Fruit fly (Drosophila melanogaster) whole organism, embryonic: Measurements from ENCODE around the gene CG32450.
A peak's percentile ranks its signal among the peaks of the same experiment; 100 is the strongest.

Experiments used
- CG10147 ChIP-seq: fragments of 200-800 bp; sonication (Bioruptor generic); optimal IDR thresholded peaks from 2 replicates; lab custom pipeline; 2019; ENCODE audit warnings: missing biosample characterization, mild to moderate bottlenecking, missing genetic modification characterization, moderate library complexity
- CG10462 ChIP-seq: fragments of 200-800 bp; sonication (Bioruptor generic); optimal IDR thresholded peaks from 2 replicates; lab custom pipeline; 2016; ENCODE audit warnings: missing biosample characterization, missing genetic modification characterization
- CG11504 ChIP-seq: fragments of 200-800 bp; sonication (Bioruptor generic); optimal IDR thresholded peaks from 3 replicates; lab custom pipeline; 2019; ENCODE audit warnings: missing biosample characterization, mild to moderate bottlenecking, missing genetic modification characterization, moderate library complexity
- CG12155 ChIP-seq: fragments of 200-800 bp; sonication (Bioruptor generic); optimal IDR thresholded peaks from 3 replicates; lab custom pipeline; 2016; ENCODE audit warnings: missing biosample characterization, missing genetic modification characterization
- CG13123 ChIP-seq: fragments of 200-800 bp; sonication (Bioruptor generic); optimal IDR thresholded peaks from 2 replicates; lab custom pipeline; 2016; ENCODE audit warnings: missing biosample characterization, missing genetic modification characterization
- CG13296 ChIP-seq: fragments of 200-800 bp; sonication (Bioruptor generic); optimal IDR thresholded peaks from 3 replicates; lab custom pipeline; 2018; ENCODE audit warnings: missing biosample characterization, mild to moderate bottlenecking, missing genetic modification characterization
- CG13775 ChIP-seq: fragments of 200-800 bp; sonication (Bioruptor generic); optimal IDR thresholded peaks from 3 replicates; lab custom pipeline; 2017; ENCODE audit warnings: missing biosample characterization, mild to moderate bottlenecking, missing genetic modification characterization
- CG15601 ChIP-seq: fragments of 200-800 bp; sonication (Bioruptor generic); optimal IDR thresholded peaks from 3 replicates; lab custom pipeline; 2019; ENCODE audit warnings: missing biosample characterization, mild to moderate bottlenecking, missing genetic modification characterization, moderate library complexity
- CG17385 ChIP-seq: fragments of 200-800 bp; sonication (Bioruptor generic); optimal IDR thresholded peaks from 3 replicates; lab custom pipeline; 2018; ENCODE audit warnings: missing biosample characterization, mild to moderate bottlenecking, missing genetic modification characterization
- CG1832 ChIP-seq: fragments of 200-800 bp; sonication (Bioruptor generic); optimal IDR thresholded peaks from 2 replicates; lab custom pipeline; 2017; ENCODE audit warnings: missing biosample characterization, mild to moderate bottlenecking, missing genetic modification characterization, inconsistent platforms
- CG2202 ChIP-seq: fragments of 200-800 bp; sonication (Bioruptor generic); optimal IDR thresholded peaks from 2 replicates; lab custom pipeline; 2018; ENCODE audit warnings: missing biosample characterization, mild to moderate bottlenecking, missing genetic modification characterization
- CG2712 ChIP-seq: fragments of 200-800 bp; optimal IDR thresholded peaks from 3 replicates; lab custom pipeline; 2019; ENCODE audit warnings: missing biosample characterization, mild to moderate bottlenecking, missing genetic modification characterization, moderate library complexity
- CG6272 ChIP-seq: fragments of 200-800 bp; sonication (Bioruptor generic); IDR thresholded peaks from 2 replicates; pipeline ENCODE4 v1.3.6; 2022; ENCODE audit warnings: missing biosample characterization, missing genetic modification characterization
- CG6654 ChIP-seq: fragments of 200-800 bp; sonication (Bioruptor generic); optimal IDR thresholded peaks from 2 replicates; lab custom pipeline; 2017; ENCODE audit warnings: missing biosample characterization, mild to moderate bottlenecking, missing genetic modification characterization
- CG7271 ChIP-seq: fragments of 200-800 bp; sonication (Bioruptor generic); optimal IDR thresholded peaks from 2 replicates; lab custom pipeline; 2018; ENCODE audit warnings: missing biosample characterization, mild to moderate bottlenecking, missing genetic modification characterization, moderate library complexity
- CG7556 ChIP-seq: fragments of 200-800 bp; sonication (Bioruptor generic); optimal IDR thresholded peaks from 2 replicates; lab custom pipeline; 2017; ENCODE audit warnings: missing biosample characterization, mild to moderate bottlenecking, missing genetic modification characterization
- CG7745 ChIP-seq: fragments of 200-800 bp; sonication (Bioruptor generic); optimal IDR thresholded peaks from 2 replicates; lab custom pipeline; 2018; ENCODE audit warnings: missing biosample characterization, mild to moderate bottlenecking, missing genetic modification characterization, moderate library complexity
- CG8290 ChIP-seq, 3 experiments: fragments of 200-800 bp; sonication (Bioruptor generic); optimal IDR thresholded peaks; 2 replicates each; lab custom pipeline; 2016 to 2019; ENCODE audit warnings: missing biosample characterization in 3 of 3, missing genetic modification characterization in 3 of 3, mild to moderate bottlenecking in 2 of 3, moderate library complexity in 1 of 3
- CG8388 ChIP-seq: fragments of 200-800 bp; sonication (Bioruptor generic); optimal IDR thresholded peaks from 2 replicates; lab custom pipeline; 2019; ENCODE audit warnings: missing biosample characterization, mild to moderate bottlenecking, missing genetic modification characterization, moderate library complexity
- CG8478 ChIP-seq: fragments of >200 bp; optimal IDR thresholded peaks from 2 replicates; lab custom pipeline; 2018
- CG8765 ChIP-seq: fragments of 200-800 bp; sonication (Bioruptor generic); IDR thresholded peaks from 2 replicates; pipeline ENCODE4 v1.3.6; 2022; ENCODE audit warnings: missing biosample characterization, missing genetic modification characterization
- CG9817 ChIP-seq: fragments of 200-800 bp; sonication (Bioruptor generic); optimal IDR thresholded peaks from 2 replicates; lab custom pipeline; 2018; ENCODE audit warnings: missing biosample characterization, mild to moderate bottlenecking, missing genetic modification characterization, moderate library complexity
- CHES-1-like ChIP-seq: fragments of 200-800 bp; sonication (Bioruptor generic); optimal IDR thresholded peaks from 2 replicates; lab custom pipeline; 2016; ENCODE audit warnings: missing biosample characterization, missing genetic modification characterization
- D ChIP-seq, 2 experiments: fragments of 200-800 bp in 1 of 2; fragments of >200 bp in 1 of 2; sonication (Bioruptor generic) in 1 of 2; optimal IDR thresholded peaks; 2 replicates in 1 of 2; 3 replicates in 1 of 2; lab custom pipeline; 2017; ENCODE audit warnings: mild to moderate bottlenecking in 1 of 2, missing biosample characterization in 1 of 2, missing genetic modification characterization in 1 of 2, missing genetic modification reagents in 1 of 2
- HLHmδ ChIP-seq: fragments of 200-800 bp; sonication (Bioruptor generic); optimal IDR thresholded peaks from 2 replicates; lab custom pipeline; 2018; ENCODE audit warnings: missing biosample characterization, mild to moderate bottlenecking, missing genetic modification characterization, moderate library complexity
- MTF-1 ChIP-seq: fragments of 200-800 bp; sonication (Bioruptor generic); optimal IDR thresholded peaks from 2 replicates; lab custom pipeline; 2018; ENCODE audit warnings: missing biosample characterization, mild to moderate bottlenecking, missing genetic modification characterization, borderline replicate concordance
- Scr ChIP-seq: fragments of 200-800 bp; sonication (Bioruptor generic); IDR thresholded peaks from 2 replicates; pipeline ENCODE4 v1.3.6; 2022; ENCODE audit warnings: missing biosample characterization, missing genetic modification characterization; ENCODE audit not compliant: partially characterized antibody
- Taf1 ChIP-seq: fragments of 200-800 bp; sonication (Bioruptor generic); IDR thresholded peaks from 2 replicates; pipeline ENCODE4 v1.3.6; 2022; ENCODE audit warnings: missing biosample characterization, missing genetic modification characterization
- abd-A ChIP-seq: fragments of 200-800 bp; sonication (Bioruptor generic); optimal IDR thresholded peaks from 3 replicates; lab custom pipeline; 2019; ENCODE audit warnings: missing biosample characterization, mild to moderate bottlenecking, missing genetic modification characterization, moderate library complexity
- ash1 ChIP-seq: fragments of 200-800 bp; sonication (Bioruptor generic); optimal IDR thresholded peaks from 2 replicates; lab custom pipeline; 2018; ENCODE audit warnings: missing biosample characterization, mild to moderate bottlenecking, missing genetic modification characterization
- btn ChIP-seq: fragments of 200-800 bp; sonication (Bioruptor generic); optimal IDR thresholded peaks from 2 replicates; lab custom pipeline; 2016; ENCODE audit warnings: missing biosample characterization, missing genetic modification characterization
- crp ChIP-seq, 2 experiments: fragments of 200-800 bp; sonication (Bioruptor generic); optimal IDR thresholded peaks; 2 replicates in 1 of 2; 3 replicates in 1 of 2; lab custom pipeline; 2017; ENCODE audit warnings: missing biosample characterization in 2 of 2, missing genetic modification characterization in 2 of 2, mild to moderate bottlenecking in 1 of 2, moderate library complexity in 1 of 2
- da ChIP-seq: fragments of 200-800 bp; sonication (Bioruptor generic); optimal IDR thresholded peaks from 2 replicates; lab custom pipeline; 2016; ENCODE audit warnings: missing biosample characterization, missing genetic modification characterization
- dysf ChIP-seq: fragments of 200-800 bp; sonication (Bioruptor generic); IDR thresholded peaks from 3 replicates; pipeline ENCODE4 v1.3.6; 2022; ENCODE audit warnings: missing biosample characterization, missing genetic modification characterization
- emc ChIP-seq: fragments of 200-800 bp; sonication (Bioruptor generic); optimal IDR thresholded peaks from 2 replicates; lab custom pipeline; 2016; ENCODE audit warnings: missing biosample characterization, missing genetic modification characterization
- eve ChIP-seq, 2 experiments: fragments of >200 bp; optimal IDR thresholded peaks; 2 replicates each; lab custom pipeline; 2017; ENCODE audit warnings: missing biosample characterization in 2 of 2, missing genetic modification characterization in 2 of 2
- jumu ChIP-seq: fragments of 200-800 bp; sonication (Bioruptor generic); optimal IDR thresholded peaks from 3 replicates; lab custom pipeline; 2016; ENCODE audit warnings: missing biosample characterization, missing genetic modification characterization
- kni ChIP-seq: fragments of 200-800 bp; sonication (Bioruptor generic); optimal IDR thresholded peaks from 3 replicates; lab custom pipeline; 2017; ENCODE audit warnings: mild to moderate bottlenecking, missing biosample characterization, missing genetic modification reagents, missing genetic modification characterization
- knrl ChIP-seq: fragments of 200-800 bp; sonication (Bioruptor generic); IDR thresholded peaks from 3 replicates; pipeline ENCODE4 v1.3.6; 2022; ENCODE audit warnings: missing biosample characterization, missing genetic modification characterization; ENCODE audit not compliant: partially characterized antibody
- lbe ChIP-seq: fragments of 200-800 bp; sonication (Bioruptor generic); optimal IDR thresholded peaks from 2 replicates; lab custom pipeline; 2016; ENCODE audit warnings: missing biosample characterization, mild to moderate bottlenecking, missing genetic modification characterization
- mam ChIP-seq: fragments of 200-800 bp; sonication (Bioruptor generic); optimal IDR thresholded peaks from 3 replicates; lab custom pipeline; 2016; ENCODE audit warnings: missing biosample characterization, missing genetic modification characterization
- nerfin-2 ChIP-seq: fragments of 200-800 bp; sonication (Bioruptor generic); IDR thresholded peaks from 2 replicates; pipeline ENCODE4 v1.3.6; 2022; ENCODE audit warnings: missing biosample characterization, missing genetic modification characterization; ENCODE audit not compliant: partially characterized antibody
- pnt ChIP-seq: fragments of 200-800 bp; sonication (Bioruptor generic); optimal IDR thresholded peaks from 3 replicates; lab custom pipeline; 2016; ENCODE audit warnings: missing biosample characterization, missing genetic modification characterization
- shn ChIP-seq: fragments of 200-800 bp; sonication (Bioruptor generic); optimal IDR thresholded peaks from 3 replicates; lab custom pipeline; 2016; ENCODE audit warnings: missing biosample characterization, missing genetic modification characterization
- stc ChIP-seq: fragments of 200-800 bp; sonication (Bioruptor generic); IDR thresholded peaks from 2 replicates; pipeline ENCODE4 v1.3.6; 2022; ENCODE audit warnings: missing biosample characterization, missing genetic modification characterization
- tx ChIP-seq: fragments of 200-800 bp; sonication (Bioruptor generic); optimal IDR thresholded peaks from 2 replicates; lab custom pipeline; 2016; ENCODE audit warnings: missing biosample characterization, missing genetic modification characterization
- usp ChIP-seq: fragments of >200 bp; optimal IDR thresholded peaks from 2 replicates; lab custom pipeline; 2017; ENCODE audit warnings: missing biosample characterization, missing genetic modification characterization
- vvl ChIP-seq: fragments of 200-800 bp; sonication (Bioruptor generic); IDR thresholded peaks from 2 replicates; pipeline ENCODE4 v1.3.6; 2022; ENCODE audit warnings: missing biosample characterization, missing genetic modification characterization

CG32450 gene

dm6 chr3L:22287994-22288766, 41.4 kb upstream of the CG32450 start, which contains the start of the genes Hem and IleRS (continued):
- TF ChIP-seq kni (no peak), CG2202 (tag; lab: Kevin White, UChicago) (peak; percentile 77), knrl (peak; percentile 72), CG6654 (GFP tag; lab: Kevin White, UChicago) (peak; percentile 78), CG17385 (GFP tag; lab: Kevin White, UChicago) (peak; percentile 89), CG8478 (lab: Kevin White, UChicago) (no peak), D (optimal IDR thresholded peaks at IDR 0.05; lab: Kevin White, UChicago) (no peak), D (GFP tag; optimal IDR thresholded peaks at IDR 0.05; lab: Kevin White, UChicago) (no peak), CG9817 (tag; lab: Kevin White, UChicago) (peak; percentile 91), Scr (peak; percentile 73), CG10147 (GFP tag; lab: Kevin White, UChicago) (peak; percentile 84), CG7556 (GFP tag; lab: Kevin White, UChicago) (peak; percentile 93), mam (GFP tag; lab: Kevin White, UChicago) (peak; percentile 91), lbe (GFP tag; lab: Kevin White, UChicago) (no peak), eve (GFP tag; optimal IDR thresholded peaks at IDR 0.05; lab: Kevin White, UChicago) (no peak), Taf1 (GFP tag; lab: Robert Waterston, UW) (peak; percentile 76), pnt (peak; percentile 85), HLHmδ (GFP tag; lab: Kevin White, UChicago) (no peak), CG15601 (peak; percentile 88), CG8388 (peak; percentile 91), nerfin-2 (GFP tag; lab: Robert Waterston, UW) (peak; percentile 60), CG1832 (no peak), vvl (GFP tag; lab: Robert Waterston, UW) (peak; percentile 95), CG12155 (GFP tag; lab: Kevin White, UChicago) (peak; percentile 90), CG11504 (tag; lab: Kevin White, UChicago) (no peak), MTF-1 (GFP tag; lab: Kevin White, UChicago) (peak; percentile 50), da (GFP tag; lab: Kevin White, UChicago) (no peak), ash1 (GFP tag; lab: Kevin White, UChicago) (no peak), CG2712 (tag; lab: Kevin White, UChicago) (peak; percentile 96), CG10462 (GFP tag; lab: Kevin White, UChicago) (peak; percentile 86), btn (peak; percentile 32), usp (no peak), CG13296 (GFP tag; lab: Kevin White, UChicago) (peak; percentile 88), CG13775 (peak; percentile 95), abd-A (tag; lab: Kevin White, UChicago) (no peak), CG7745 (tag; lab: Kevin White, UChicago) (no peak), tx (GFP tag; lab: Kevin White, UChicago) (peak; percentile 76), CG13123 (GFP tag; lab: Kevin White, UChicago) (peak; percentile 90), CHES-1-like (GFP tag; lab: Kevin White, UChicago) (peak; percentile 65), stc (peak; percentile 88), CG8765 (peak; percentile 82), shn (peak; percentile 75), emc (GFP tag; lab: Kevin White, UChicago) (peak; percentile 49), CG7271 (tag; lab: Kevin White, UChicago) (peak; percentile 72), crp (GFP tag; optimal IDR thresholded peaks at IDR 0.05; lab: Kevin White, UChicago) (peak; percentile 79 to 95), CG6272 (GFP tag; lab: Robert Waterston, UW) (peak; percentile 88), CG8290 (GFP tag; optimal IDR thresholded peaks at IDR 0.05; lab: Kevin White, UChicago) (peak; percentile 90), CG8290 (tag; optimal IDR thresholded peaks at IDR 0.05; lab: Kevin White, UChicago) (peak in 1 of 2 experiments; percentile 59), dysf (GFP tag; lab: Robert Waterston, UW) (peak; percentile 93), jumu (GFP tag; lab: Kevin White, UChicago) (peak; percentile 71)
